Worm (Caenorhabditis elegans): ENCODE data around the gene F36D3.1.

Gene F36D3.1

DNA sequence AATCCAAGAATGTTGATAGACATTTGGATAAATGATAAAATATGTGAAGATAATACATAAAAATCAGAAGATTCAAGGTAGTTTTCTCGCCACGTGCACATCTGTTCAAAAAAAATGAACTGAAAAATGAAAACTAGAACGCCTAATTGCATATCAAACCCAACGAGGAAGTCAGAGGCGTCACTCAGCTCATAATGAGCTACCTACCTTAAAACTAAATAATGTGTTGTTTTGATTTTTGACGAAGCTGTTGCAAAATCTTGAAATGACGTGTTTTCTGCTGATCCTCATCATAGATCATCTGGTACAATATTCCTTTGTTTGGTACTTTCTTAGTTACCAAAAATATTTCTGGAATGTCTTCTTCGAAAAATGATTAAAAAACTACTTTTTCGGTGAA is 28.2 kb upstream of the F36D3.1 start, which contains the start of gene srh-138:
TSS of gene srh-138 (minus strand) at position 101 of the 400 bp plus-strand sequence.
- TF ChIP-seq ceh-34 (tag; optimal IDR thresholded peaks at IDR 0.05), result no peak
- TF ChIP-seq unc-86 (tag; optimal IDR thresholded peaks at IDR 0.05), result no peak
- no peak for TF ChIP-seq mec-3 (tag; optimal IDR thresholded peaks at IDR 0.05; ENCODE audit: borderline replicate concordance)
- no peak for TF ChIP-seq fkh-6 (tag; optimal IDR thresholded peaks at IDR 0.05)
- TF ChIP-seq syd-9 (tag; optimal IDR thresholded peaks at IDR 0.05), result no peak
- TF ChIP-seq ceh-14 (tag; optimal IDR thresholded peaks at IDR 0.05), result no peak
- TF ChIP-seq gmeb-2 (tag; optimal IDR thresholded peaks at IDR 0.05), result no peak
- no peak for TF ChIP-seq sox-2 (GFP tag; IDR thresholded peaks at IDR 0.05)
- no peak for TF ChIP-seq elt-2 (tag; optimal IDR thresholded peaks at IDR 0.05)
- TF ChIP-seq madf-2 (tag; optimal IDR thresholded peaks at IDR 0.05), result no peak
- TF ChIP-seq F13H6.1 (tag; optimal IDR thresholded peaks at IDR 0.05), result no peak
- TF ChIP-seq pros-1 (tag; optimal IDR thresholded peaks at IDR 0.05), result no peak
- TF ChIP-seq ceh-24 (tag; optimal IDR thresholded peaks at IDR 0.05), result no peak
- TF ChIP-seq tbx-7 (tag; optimal IDR thresholded peaks at IDR 0.05), result no peak
- TF ChIP-seq lin-11 (tag; optimal IDR thresholded peaks at IDR 0.05), result no peak
- TF ChIP-seq K02D7.2 (tag; optimal IDR thresholded peaks at IDR 0.05), result no peak
- no peak for TF ChIP-seq ref-2 (tag; optimal IDR thresholded peaks at IDR 0.05)

DNA sequence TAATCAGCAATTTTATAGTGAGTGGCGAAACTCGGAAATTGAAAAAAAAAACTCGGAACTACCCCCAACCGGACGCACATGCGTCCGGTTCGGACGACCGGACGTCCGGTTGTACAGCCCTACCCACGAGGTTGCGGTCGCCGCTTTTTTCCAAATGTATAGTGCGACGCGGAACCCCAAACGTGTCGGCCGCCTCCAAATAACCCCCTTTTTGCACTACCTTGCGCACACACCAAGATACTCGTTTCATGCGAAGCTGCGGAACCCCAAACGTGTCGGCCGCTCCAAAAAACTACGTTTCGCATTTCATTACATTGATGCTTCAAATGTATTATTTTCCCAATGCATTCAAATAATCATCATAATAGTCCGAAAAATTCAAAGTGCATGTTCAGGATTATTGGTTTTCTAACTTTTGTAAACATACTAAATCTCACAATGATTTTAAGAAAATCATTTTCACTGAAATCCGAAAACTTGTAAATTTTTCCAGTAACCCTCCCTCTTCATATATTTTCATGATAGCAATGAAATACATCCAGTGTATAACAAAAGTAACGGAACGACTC is 27.1 kb upstream of the F36D3.1 start, which contains the start of gene srw-35:
TSS of gene srw-35 (plus strand) at position 519 of the 569 bp plus-strand sequence.
- TF ChIP-seq rnt-1 (tag; optimal IDR thresholded peaks at IDR 0.05), result no peak
- TF ChIP-seq ceh-30 (tag; optimal IDR thresholded peaks at IDR 0.05), result no peak
- TF ChIP-seq fkh-6 (tag; optimal IDR thresholded peaks at IDR 0.05), result no peak
- TF ChIP-seq sox-4 (tag; optimal IDR thresholded peaks at IDR 0.05), result no peak
- TF ChIP-seq pax-1 (tag; optimal IDR thresholded peaks at IDR 0.05), result no peak
- no peak for TF ChIP-seq K02D7.2 (tag; optimal IDR thresholded peaks at IDR 0.05)
- no peak for TF ChIP-seq ama-1 (optimal IDR thresholded peaks at IDR 0.05)
- no peak for TF ChIP-seq pqm-1 (tag; optimal IDR thresholded peaks at IDR 0.05)
- TF ChIP-seq gmeb-2 (tag; optimal IDR thresholded peaks at IDR 0.05), result no peak
- no peak for TF ChIP-seq nhr-11 (tag; optimal IDR thresholded peaks at IDR 0.05)
- TF ChIP-seq Y22D7AL.16 (tag; optimal IDR thresholded peaks at IDR 0.05), result no peak
- TF ChIP-seq ceh-31 (tag; optimal IDR thresholded peaks at IDR 0.05), result no peak
- no peak for TF ChIP-seq C08G9.2 (tag; optimal IDR thresholded peaks at IDR 0.05)
- no peak for TF ChIP-seq npax-4 (tag; optimal IDR thresholded peaks at IDR 0.05)
- no peak for TF ChIP-seq ceh-34 (tag; optimal IDR thresholded peaks at IDR 0.05)
- TF ChIP-seq hlh-8 (tag; optimal IDR thresholded peaks at IDR 0.05), result no peak
- TF ChIP-seq unc-86 (tag; optimal IDR thresholded peaks at IDR 0.05), result no peak
- no peak for TF ChIP-seq ahr-1 (tag; optimal IDR thresholded peaks at IDR 0.05)
- TF ChIP-seq ets-4 (tag; optimal IDR thresholded peaks at IDR 0.05), result no peak
- TF ChIP-seq eyg-1 (tag; optimal IDR thresholded peaks at IDR 0.05), result no peak

DNA sequence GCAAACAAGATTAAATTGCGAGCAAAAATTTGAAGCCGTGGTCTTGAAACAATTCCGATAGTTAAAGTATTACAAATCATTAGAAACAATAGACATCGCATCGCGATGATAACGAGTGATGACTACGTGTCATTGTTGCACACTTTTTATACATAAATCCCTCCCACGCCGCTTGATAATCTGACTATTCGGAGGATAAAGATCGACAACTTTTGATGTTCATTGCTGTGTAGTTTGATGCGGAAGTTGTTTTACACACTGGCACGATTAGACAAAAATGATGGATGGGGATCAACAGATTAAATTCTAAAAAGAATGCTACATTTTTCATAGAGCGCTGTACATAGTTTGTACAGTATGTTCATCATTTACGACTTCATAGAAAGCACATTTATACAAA is 19.9 kb upstream of the F36D3.1 start, which contains the start of gene T08G3.11:
TSS of gene T08G3.11 (minus strand) at position 101 of the 400 bp plus-strand sequence.
- no peak for TF ChIP-seq ceh-34 (tag; optimal IDR thresholded peaks at IDR 0.05)

DNA sequence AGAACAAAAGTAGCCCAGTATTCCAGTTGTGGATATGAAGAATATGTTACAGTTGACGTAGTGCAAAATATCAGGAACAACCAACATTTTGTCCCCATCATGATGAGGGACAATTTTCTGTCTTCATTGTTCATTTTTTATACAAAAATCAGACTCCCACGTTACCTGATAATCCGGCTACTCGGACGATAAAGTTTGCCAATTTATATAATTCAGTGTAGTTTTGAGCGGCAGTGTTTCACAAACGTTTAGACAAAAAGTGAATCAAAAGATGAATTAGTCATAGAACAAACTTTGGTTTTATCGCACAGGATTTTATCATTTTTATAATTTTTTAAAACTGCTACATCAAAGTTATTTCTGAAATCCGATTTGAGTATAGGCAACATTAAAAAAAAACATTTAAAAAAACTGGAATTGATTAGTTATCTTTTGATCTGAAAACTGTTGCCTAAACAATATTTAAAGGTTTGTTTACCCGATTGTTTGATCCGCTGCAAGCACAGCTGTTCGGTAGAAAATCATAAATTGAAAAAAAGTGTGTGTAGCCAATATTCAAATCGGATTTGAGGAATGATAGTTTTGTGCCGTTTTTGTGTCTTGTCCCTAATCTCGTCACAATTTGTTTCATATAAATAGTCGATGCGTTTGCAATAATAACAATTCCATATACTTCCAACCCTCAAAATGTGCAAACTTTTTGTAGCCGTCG is 18.1 kb upstream of the F36D3.1 start, which contains the start of the genes F57E7.4 and spig-6:
TSS of gene F57E7.4 (minus strand) at position 101 of the 712 bp plus-strand sequence.
TSS of gene spig-6 (plus strand) at position 662 of the 712 bp plus-strand sequence.
- no peak for TF ChIP-seq pqm-1 (tag; optimal IDR thresholded peaks at IDR 0.05)
- no peak for TF ChIP-seq ceh-2 (tag; optimal IDR thresholded peaks at IDR 0.05)
- TF ChIP-seq sox-4 (tag; optimal IDR thresholded peaks at IDR 0.05), result no peak
- no peak for TF ChIP-seq ceh-6 (GFP tag; optimal IDR thresholded peaks at IDR 0.05)

DNA sequence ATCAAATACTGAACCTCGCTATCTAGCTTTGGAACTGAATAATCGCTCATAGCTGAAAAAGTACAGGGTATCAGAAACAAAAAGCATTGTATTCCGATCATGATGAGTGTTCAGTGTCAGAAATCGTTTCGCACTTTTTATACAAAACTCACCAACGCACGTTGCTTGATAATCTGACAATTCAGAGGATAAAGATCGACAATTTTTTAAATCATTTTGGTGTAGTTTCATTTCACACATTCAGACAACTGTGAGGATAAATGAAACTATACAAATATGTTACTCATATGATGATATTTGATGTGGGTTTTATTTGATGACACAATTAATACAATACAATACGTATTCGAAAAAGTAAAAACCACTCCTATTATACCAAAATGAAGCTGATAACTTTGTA is 16.1 kb upstream of the F36D3.1 start, which contains the start of gene F57E7.2:
TSS of gene F57E7.2 (minus strand) at position 101 of the 400 bp plus-strand sequence.
- no peak for TF ChIP-seq ceh-2 (tag; optimal IDR thresholded peaks at IDR 0.05)
- TF ChIP-seq ceh-19 (GFP tag; optimal IDR thresholded peaks at IDR 0.05), result no peak
- TF ChIP-seq ceh-9 (tag; optimal IDR thresholded peaks at IDR 0.05), result no peak
- TF ChIP-seq pros-1 (tag; optimal IDR thresholded peaks at IDR 0.05), result no peak
- no peak for TF ChIP-seq tbx-7 (tag; optimal IDR thresholded peaks at IDR 0.05)
- no peak for TF ChIP-seq unc-3 (GFP tag; conservative IDR thresholded peaks at IDR 0.05)
- TF ChIP-seq unc-3 (tag; optimal IDR thresholded peaks at IDR 0.05), result no peak
- TF ChIP-seq ceh-30 (tag; optimal IDR thresholded peaks at IDR 0.05), result no peak
- TF ChIP-seq T23F11.4 (GFP tag; optimal IDR thresholded peaks at IDR 0.05), result no peak
- no peak for TF ChIP-seq npax-4 (tag; optimal IDR thresholded peaks at IDR 0.05)
- TF ChIP-seq rnt-1 (tag; optimal IDR thresholded peaks at IDR 0.05), result no peak
- no peak for TF ChIP-seq nhr-232 (tag; optimal IDR thresholded peaks at IDR 0.05)
- TF ChIP-seq hlh-6 (tag; optimal IDR thresholded peaks at IDR 0.05), result no peak
- no peak for TF ChIP-seq eyg-1 (tag; optimal IDR thresholded peaks at IDR 0.05)
- TF ChIP-seq ceh-24 (tag; optimal IDR thresholded peaks at IDR 0.05), result no peak
- TF ChIP-seq ztf-16 (tag; optimal IDR thresholded peaks at IDR 0.05), result no peak
- no peak for TF ChIP-seq Y22D7AL.16 (tag; optimal IDR thresholded peaks at IDR 0.05)
- TF ChIP-seq unc-42 (tag; optimal IDR thresholded peaks at IDR 0.05), result no peak
- no peak for TF ChIP-seq ahr-1 (tag; optimal IDR thresholded peaks at IDR 0.05)
- TF ChIP-seq sox-2 (GFP tag; IDR thresholded peaks at IDR 0.05), result no peak

Data from whole organism, late embryonic.